Fruit fly (Drosophila melanogaster) whole organism, embryonic: ENCODE data around the gene DCTN6-p27.

Experiments used
- Ada2b ChIP-seq: fragments of 200-800 bp; sonication (Bioruptor generic); IDR thresholded peaks from 2 replicates; pipeline ENCODE4 v1.3.6; 2022; ENCODE audit warnings: missing biosample characterization, missing genetic modification characterization
- CG1024 ChIP-seq: fragments of 200-800 bp; sonication (Bioruptor generic); IDR thresholded peaks from 2 replicates; pipeline ENCODE4 v1.3.6; 2022; ENCODE audit warnings: missing biosample characterization, missing genetic modification characterization
- CG10565 ChIP-seq: fragments of 200-800 bp; sonication (Bioruptor generic); optimal IDR thresholded peaks from 3 replicates; lab custom pipeline; 2016; ENCODE audit warnings: missing biosample characterization, mild to moderate bottlenecking, missing genetic modification characterization
- CG11085 ChIP-seq: fragments of 200-800 bp; sonication (Bioruptor generic); IDR thresholded peaks from 2 replicates; pipeline ENCODE4 v1.3.6; 2022; ENCODE audit warnings: missing biosample characterization, missing genetic modification characterization
- CG11723 ChIP-seq: fragments of 200-800 bp; sonication (Bioruptor generic); optimal IDR thresholded peaks from 2 replicates; lab custom pipeline; 2017; ENCODE audit warnings: missing biosample characterization, mild to moderate bottlenecking, missing genetic modification characterization
- CG12219 ChIP-seq: fragments of 200-800 bp; sonication (Bioruptor generic); optimal IDR thresholded peaks from 3 replicates; lab custom pipeline; 2018; ENCODE audit warnings: missing biosample characterization, mild to moderate bottlenecking, missing genetic modification characterization
- CG14667 ChIP-seq: fragments of 200-800 bp; sonication (Bioruptor generic); IDR thresholded peaks from 2 replicates; pipeline ENCODE4 v1.3.6; 2022; ENCODE audit warnings: missing biosample characterization, missing genetic modification characterization
- CG1602 ChIP-seq: fragments of 200-800 bp; sonication (Bioruptor generic); optimal IDR thresholded peaks from 3 replicates; lab custom pipeline; 2016; ENCODE audit warnings: missing biosample characterization, missing genetic modification characterization
- CG16813 ChIP-seq: fragments of 200-800 bp; sonication (Bioruptor generic); IDR thresholded peaks from 3 replicates; pipeline ENCODE4 v1.3.6; 2022; ENCODE audit warnings: missing biosample characterization, missing genetic modification characterization; ENCODE audit not compliant: partially characterized antibody
- CG17802 ChIP-seq: fragments of 200-800 bp; sonication (Bioruptor generic); optimal IDR thresholded peaks from 2 replicates; lab custom pipeline; 2018; ENCODE audit warnings: missing biosample characterization, mild to moderate bottlenecking, missing genetic modification characterization, moderate library complexity
- CG17829 ChIP-seq: fragments of 200-800 bp; optimal IDR thresholded peaks from 2 replicates; lab custom pipeline; 2019; ENCODE audit warnings: missing biosample characterization, mild to moderate bottlenecking, missing genetic modification characterization, moderate library complexity
- CG2116 ChIP-seq: fragments of 200-800 bp; sonication (Bioruptor generic); optimal IDR thresholded peaks from 3 replicates; lab custom pipeline; 2018; ENCODE audit warnings: missing biosample characterization, mild to moderate bottlenecking, missing genetic modification characterization
- CG34422 ChIP-seq: fragments of 200-800 bp; sonication (Bioruptor generic); IDR thresholded peaks from 3 replicates; pipeline ENCODE4 v1.3.6; 2022; ENCODE audit warnings: missing biosample characterization, missing genetic modification characterization
- CG4282 ChIP-seq: fragments of 200-800 bp; sonication (Bioruptor generic); optimal IDR thresholded peaks from 2 replicates; lab custom pipeline; 2016; ENCODE audit warnings: missing biosample characterization, missing genetic modification characterization
- CG4360 ChIP-seq: fragments of 200-800 bp; sonication (Bioruptor generic); IDR thresholded peaks from 2 replicates; pipeline ENCODE4 v1.3.6; 2022; ENCODE audit warnings: missing biosample characterization, missing genetic modification characterization
- CG4707 ChIP-seq: fragments of 200-800 bp; sonication (Bioruptor generic); optimal IDR thresholded peaks from 2 replicates; lab custom pipeline; 2018; ENCODE audit warnings: missing biosample characterization, mild to moderate bottlenecking, missing genetic modification characterization, moderate library complexity
- CG4730 ChIP-seq: fragments of 200-800 bp; sonication (Bioruptor generic); IDR thresholded peaks from 2 replicates; pipeline ENCODE4 v1.3.6; 2022; ENCODE audit warnings: missing biosample characterization, missing genetic modification characterization
- CG7786 ChIP-seq: fragments of 200-800 bp; sonication (Bioruptor generic); optimal IDR thresholded peaks from 2 replicates; lab custom pipeline; 2016; ENCODE audit warnings: missing biosample characterization, missing genetic modification characterization
- CG7839 ChIP-seq: fragments of 200-800 bp; sonication (Bioruptor generic); optimal IDR thresholded peaks from 3 replicates; lab custom pipeline; 2018; ENCODE audit warnings: missing biosample characterization, mild to moderate bottlenecking, missing genetic modification characterization, moderate library complexity
- CG7987 ChIP-seq: fragments of 200-800 bp; sonication (Bioruptor generic); optimal IDR thresholded peaks from 2 replicates; lab custom pipeline; 2018; ENCODE audit warnings: missing biosample characterization, mild to moderate bottlenecking, missing genetic modification characterization, moderate library complexity
- CG8281 ChIP-seq: fragments of 200-800 bp; sonication (Bioruptor generic); optimal IDR thresholded peaks from 2 replicates; lab custom pipeline; 2018; ENCODE audit warnings: missing biosample characterization, mild to moderate bottlenecking, missing genetic modification characterization, moderate library complexity
- CG8290 ChIP-seq, 3 experiments: fragments of 200-800 bp; sonication (Bioruptor generic); optimal IDR thresholded peaks; 2 replicates each; lab custom pipeline; 2016 to 2019; ENCODE audit warnings: missing biosample characterization in 3 of 3, missing genetic modification characterization in 3 of 3, mild to moderate bottlenecking in 2 of 3, moderate library complexity in 1 of 3
- CG8388 ChIP-seq: fragments of 200-800 bp; sonication (Bioruptor generic); optimal IDR thresholded peaks from 2 replicates; lab custom pipeline; 2019; ENCODE audit warnings: missing biosample characterization, mild to moderate bottlenecking, missing genetic modification characterization, moderate library complexity
- CG8478 ChIP-seq: fragments of >200 bp; optimal IDR thresholded peaks from 2 replicates; lab custom pipeline; 2018
- CG9609 ChIP-seq: fragments of 200-800 bp; sonication (Bioruptor generic); optimal IDR thresholded peaks from 3 replicates; lab custom pipeline; 2016; ENCODE audit warnings: missing biosample characterization, missing genetic modification characterization
- CG9817 ChIP-seq: fragments of 200-800 bp; sonication (Bioruptor generic); optimal IDR thresholded peaks from 2 replicates; lab custom pipeline; 2018; ENCODE audit warnings: missing biosample characterization, mild to moderate bottlenecking, missing genetic modification characterization, moderate library complexity
- Dip2 ChIP-seq: fragments of 200-800 bp; sonication (Bioruptor generic); IDR thresholded peaks from 2 replicates; pipeline ENCODE4 v1.3.6; 2022; ENCODE audit warnings: missing biosample characterization, missing genetic modification characterization
- Ets65A ChIP-seq: fragments of 200-800 bp; sonication (Bioruptor generic); peaks from one replicate; lab custom pipeline; 2016; ENCODE audit warnings: missing biosample characterization, missing genetic modification characterization
- HLHmδ ChIP-seq: fragments of 200-800 bp; sonication (Bioruptor generic); optimal IDR thresholded peaks from 2 replicates; lab custom pipeline; 2018; ENCODE audit warnings: missing biosample characterization, mild to moderate bottlenecking, missing genetic modification characterization, moderate library complexity
- Lim3 ChIP-seq: fragments of 200-800 bp; sonication (Bioruptor generic); IDR thresholded peaks from 2 replicates; pipeline ENCODE4 v1.3.6; 2022; ENCODE audit warnings: missing biosample characterization, missing genetic modification characterization
- MESR4 ChIP-seq: fragments of 200-800 bp; sonication (Bioruptor generic); optimal IDR thresholded peaks from 2 replicates; lab custom pipeline; 2018; ENCODE audit warnings: missing biosample characterization, mild to moderate bottlenecking, missing genetic modification characterization, moderate library complexity
- Optix ChIP-seq: fragments of 200-800 bp; sonication (Bioruptor generic); IDR thresholded peaks from 3 replicates; pipeline ENCODE4 v1.3.6; 2022; ENCODE audit warnings: missing biosample characterization, missing genetic modification characterization
- Rfx ChIP-seq: fragments of 200-800 bp; sonication (Bioruptor generic); IDR thresholded peaks from 2 replicates; pipeline ENCODE4 v1.3.6; 2022; ENCODE audit warnings: missing biosample characterization, missing genetic modification characterization
- az2 ChIP-seq: fragments of 200-800 bp; sonication (Bioruptor generic); optimal IDR thresholded peaks from 3 replicates; lab custom pipeline; 2016; ENCODE audit warnings: missing biosample characterization, missing genetic modification characterization
- bcd ChIP-seq: fragments of 200-800 bp; sonication (Bioruptor generic); optimal IDR thresholded peaks from 2 replicates; lab custom pipeline; 2017; ENCODE audit warnings: missing biosample characterization, mild to moderate bottlenecking, missing genetic modification characterization
- bigmax ChIP-seq: fragments of 200-800 bp; sonication (Bioruptor generic); optimal IDR thresholded peaks from 2 replicates; lab custom pipeline; 2018; ENCODE audit warnings: missing biosample characterization, mild to moderate bottlenecking, missing genetic modification characterization
- bowl ChIP-seq: fragments of 200-800 bp; sonication (Bioruptor generic); IDR thresholded peaks from 2 replicates; pipeline ENCODE4 v1.3.6; 2022; ENCODE audit warnings: missing biosample characterization, missing genetic modification characterization
- cg ChIP-seq: fragments of 200-800 bp; sonication (Bioruptor generic); optimal IDR thresholded peaks from 3 replicates; lab custom pipeline; 2019; ENCODE audit warnings: missing biosample characterization, mild to moderate bottlenecking, missing genetic modification characterization, moderate library complexity
- danr ChIP-seq: fragments of 200-800 bp; sonication (Bioruptor generic); IDR thresholded peaks from 2 replicates; pipeline ENCODE4 v1.3.6; 2022; ENCODE audit warnings: missing biosample characterization, missing genetic modification characterization
- dati ChIP-seq: fragments of 200-800 bp; sonication (Bioruptor generic); IDR thresholded peaks from 2 replicates; pipeline ENCODE4 v1.3.6; 2022; ENCODE audit warnings: missing biosample characterization, missing genetic modification characterization
- dimm ChIP-seq: fragments of 200-800 bp; sonication (Bioruptor generic); IDR thresholded peaks from 2 replicates; pipeline ENCODE4 v1.3.6; 2022; ENCODE audit warnings: missing biosample characterization, missing genetic modification characterization
- dm ChIP-seq: fragments of 200-800 bp; sonication (Bioruptor generic); optimal IDR thresholded peaks from 3 replicates; lab custom pipeline; 2016; ENCODE audit warnings: missing biosample characterization, missing genetic modification characterization
- fd64A ChIP-seq: fragments of 200-800 bp; sonication (Bioruptor generic); optimal IDR thresholded peaks from 3 replicates; lab custom pipeline; 2018; ENCODE audit warnings: missing biosample characterization, mild to moderate bottlenecking, missing genetic modification characterization
- ham ChIP-seq: fragments of 200-800 bp; sonication (Bioruptor generic); IDR thresholded peaks from 2 replicates; pipeline ENCODE4 v1.3.6; 2022; ENCODE audit warnings: missing biosample characterization, missing genetic modification characterization
- jumu ChIP-seq: fragments of 200-800 bp; sonication (Bioruptor generic); optimal IDR thresholded peaks from 3 replicates; lab custom pipeline; 2016; ENCODE audit warnings: missing biosample characterization, missing genetic modification characterization
- nom ChIP-seq: fragments of 200-800 bp; sonication (Bioruptor generic); optimal IDR thresholded peaks from 2 replicates; lab custom pipeline; 2017; ENCODE audit warnings: missing biosample characterization, missing genetic modification characterization, mild to moderate bottlenecking, moderate library complexity, missing genetic modification reagents
- p53 ChIP-seq: fragments of 200-800 bp; sonication (Bioruptor generic); optimal IDR thresholded peaks from 2 replicates; lab custom pipeline; 2016; ENCODE audit warnings: missing biosample characterization, missing genetic modification characterization
- pros ChIP-seq: fragments of 200-800 bp; sonication (Bioruptor generic); optimal IDR thresholded peaks from 3 replicates; lab custom pipeline; 2019; ENCODE audit warnings: missing biosample characterization, mild to moderate bottlenecking, missing genetic modification characterization, moderate library complexity
- sna ChIP-seq: fragments of 200-800 bp; sonication (Bioruptor generic); IDR thresholded peaks from 2 replicates; pipeline ENCODE4 v1.3.6; 2022; ENCODE audit warnings: missing biosample characterization, missing genetic modification characterization; ENCODE audit not compliant: partially characterized antibody
- tna ChIP-seq: fragments of 200-800 bp; sonication (Bioruptor generic); IDR thresholded peaks from 2 replicates; pipeline ENCODE4 v1.3.6; 2022; ENCODE audit warnings: missing biosample characterization, missing genetic modification characterization; ENCODE audit not compliant: partially characterized antibody
- wek ChIP-seq: fragments of 200-800 bp; sonication (Bioruptor generic); optimal IDR thresholded peaks from 3 replicates; lab custom pipeline; 2018; ENCODE audit warnings: missing biosample characterization, mild to moderate bottlenecking, missing genetic modification characterization, moderate library complexity

DCTN6-p27 gene

dm6 chr2L:19131905-19132402, at the start of gene DCTN6-p27, which contains the start of gene AsnRS:
TSS of gene DCTN6-p27 (plus strand) at chr2L:19132323.
TSS of gene AsnRS (minus strand) at chr2L:19131954.
- no peak for TF ChIP-seq pros (GFP tag; lab: Kevin White, UChicago)
- TF ChIP-seq CG11085 (GFP tag; lab: Robert Waterston, UW): 0 out of 2 replicates have a peak, but pooled peaks have one; percentile 36
- TF ChIP-seq Optix (GFP tag; lab: Robert Waterston, UW): no peak
- TF ChIP-seq az2 (GFP tag; lab: Kevin White, UChicago): peak; percentile 66
- peak; percentile 52 for TF ChIP-seq Ada2b (GFP tag; lab: Robert Waterston, UW)
- peak; percentile 81 for TF ChIP-seq Ets65A (GFP tag; lab: Kevin White, UChicago)
- no peak for TF ChIP-seq CG8478 (lab: Kevin White, UChicago)
- no peak for TF ChIP-seq wek (GFP tag; lab: Kevin White, UChicago)
- TF ChIP-seq jumu (GFP tag; lab: Kevin White, UChicago): peak; percentile 40
- TF ChIP-seq danr (GFP tag; lab: Robert Waterston, UW): no peak
- TF ChIP-seq CG8290 (GFP tag; optimal IDR thresholded peaks at IDR 0.05; lab: Kevin White, UChicago): peak; percentile 16
- peak in 1 of 2 experiments; percentile 37 for TF ChIP-seq CG8290 (tag; optimal IDR thresholded peaks at IDR 0.05; lab: Kevin White, UChicago)
- no peak for TF ChIP-seq CG17802 (tag; lab: Kevin White, UChicago)
- no peak for TF ChIP-seq MESR4
- peak; percentile 67 for TF ChIP-seq CG1602
- peak; percentile 82 for TF ChIP-seq Rfx
- 0 out of 3 replicates have a peak, but pooled peaks have one; percentile 57 for TF ChIP-seq CG34422 (GFP tag; lab: Robert Waterston, UW)
- TF ChIP-seq dimm (GFP tag; lab: Robert Waterston, UW): no peak
- no peak for TF ChIP-seq CG4730 (GFP tag; lab: Robert Waterston, UW)
- TF ChIP-seq fd64A (GFP tag; lab: Kevin White, UChicago): no peak
- TF ChIP-seq bowl (GFP tag; lab: Robert Waterston, UW): no peak
- no peak for TF ChIP-seq HLHmδ (GFP tag; lab: Kevin White, UChicago)
- peak; percentile 18 for TF ChIP-seq nom
- TF ChIP-seq p53 (GFP tag; lab: Kevin White, UChicago): no peak
- TF ChIP-seq CG10565: no peak
- no peak for TF ChIP-seq cg
- TF ChIP-seq CG2116 (GFP tag; lab: Kevin White, UChicago): peak; percentile 82
- no peak for TF ChIP-seq CG4282 (GFP tag; lab: Kevin White, UChicago)
- TF ChIP-seq bigmax (GFP tag; lab: Kevin White, UChicago): no peak
- TF ChIP-seq CG8388: peak; percentile 53
- peak; percentile 58 for TF ChIP-seq dm (GFP tag; lab: Kevin White, UChicago)
- peak; percentile 25; the same call in 1 of the 2 replicates for TF ChIP-seq CG14667
- peak; percentile 8 for TF ChIP-seq CG8281 (tag; lab: Kevin White, UChicago)
- peak; percentile 60; the same call in 1 of the 2 replicates for TF ChIP-seq sna
- peak; percentile 50 for TF ChIP-seq CG7987
- no peak; the same call in 1 of the 2 replicates for TF ChIP-seq tna (GFP tag; lab: Robert Waterston, UW)
- no peak for TF ChIP-seq Dip2 (GFP tag; lab: Robert Waterston, UW)
- no peak for TF ChIP-seq dati (GFP tag; lab: Robert Waterston, UW)
- peak; percentile 70 for TF ChIP-seq CG17829 (tag; lab: Kevin White, UChicago)
- peak; percentile 22 for TF ChIP-seq CG7786 (GFP tag; lab: Kevin White, UChicago)
- no peak for TF ChIP-seq ham (GFP tag; lab: Robert Waterston, UW)
- no peak for TF ChIP-seq Lim3 (GFP tag; lab: Robert Waterston, UW)
- TF ChIP-seq CG11723 (GFP tag; lab: Kevin White, UChicago): peak; percentile 38
- no peak for TF ChIP-seq CG1024
- no peak for TF ChIP-seq CG4707 (GFP tag; lab: Kevin White, UChicago)
- TF ChIP-seq CG7839 (tag; lab: Kevin White, UChicago): peak; percentile 72
- no peak for TF ChIP-seq CG12219 (GFP tag; lab: Kevin White, UChicago)
- TF ChIP-seq bcd: peak; percentile 67
- peak; percentile 39 for TF ChIP-seq CG9609 (GFP tag; lab: Kevin White, UChicago)
- TF ChIP-seq CG9817 (tag; lab: Kevin White, UChicago): peak; percentile 68
- TF ChIP-seq CG16813 (GFP tag; lab: Robert Waterston, UW): peak; percentile 79
- no peak for TF ChIP-seq CG4360
